Worm (Caenorhabditis elegans) whole organism, young adult: Measurements from ENCODE around the gene Y113G7B.15.
A peak's percentile ranks its signal among the peaks of the same experiment; 100 is the strongest.

Experiments used
- B0261.1 ChIP-seq: sonication (generic microtip); optimal IDR thresholded peaks from 2 replicates; lab custom pipeline; 2016; ENCODE audit warnings: mild to moderate bottlenecking, missing genetic modification characterization, moderate library complexity, missing compliant biosample characterization
- B0336.3 ChIP-seq: fragments of 200-800 bp; sonication (Bioruptor generic); IDR thresholded peaks from 2 replicates; pipeline ENCODE4 v1.3.6; 2022; ENCODE audit warnings: missing genetic modification characterization, missing compliant biosample characterization
- C06A6.2 ChIP-seq: fragments of 200-800 bp; sonication (Bioruptor generic); conservative IDR thresholded peaks from 2 replicates; pipeline ENCODE4 v1.3.6; 2022; ENCODE audit warnings: missing genetic modification characterization, missing compliant biosample characterization
- D2030.7 ChIP-seq: fragments of 200-800 bp; sonication (Bioruptor generic); IDR thresholded peaks from 2 replicates; pipeline ENCODE4 v1.3.6; 2022; ENCODE audit warnings: missing genetic modification reagents, missing genetic modification characterization, missing compliant biosample characterization
- F23B12.7 ChIP-seq: sonication (generic microtip); optimal IDR thresholded peaks from 2 replicates; lab custom pipeline; 2017; ENCODE audit warnings: missing genetic modification characterization, mild to moderate bottlenecking, missing compliant biosample characterization, antibody characterized with exemption, moderate library complexity; ENCODE audit not compliant: insufficient read depth
- F33H1.4 ChIP-seq: fragments of 200-800 bp; sonication (Bioruptor generic); IDR thresholded peaks from 2 replicates; pipeline ENCODE4 v1.3.6; 2022; ENCODE audit warnings: missing genetic modification reagents, missing genetic modification characterization, missing compliant biosample characterization
- F49E8.2 ChIP-seq: sonication (generic microtip); optimal IDR thresholded peaks from 3 replicates; lab custom pipeline; 2017; ENCODE audit warnings: missing genetic modification characterization, mild to moderate bottlenecking, missing compliant biosample characterization, antibody characterized with exemption, moderate library complexity; ENCODE audit not compliant: insufficient read depth
- Y67H2A.10 ChIP-seq: fragments of 200-800 bp; sonication (Bioruptor generic); conservative IDR thresholded peaks from 2 replicates; pipeline ENCODE4 v1.3.6; 2022; ENCODE audit warnings: missing genetic modification reagents, missing genetic modification characterization, missing compliant biosample characterization
- ZK185.1 ChIP-seq: sonication (generic microtip); optimal IDR thresholded peaks from 2 replicates; lab custom pipeline; 2016; ENCODE audit warnings: mild to moderate bottlenecking, missing genetic modification characterization, missing compliant biosample characterization; ENCODE audit not compliant: poor library complexity, severe bottlenecking
- ama-1 ChIP-seq, 3 experiments: fragments of 150-350 bp in 1 of 3; sonication (generic microtip) in 2 of 3; optimal IDR thresholded peaks; 2 replicates each; lab custom pipeline; 2014 to 2018; ENCODE audit warnings: missing biosample characterization in 2 of 3, missing genetic modification characterization in 2 of 3, missing genetic modification reagents in 2 of 3
- cebp-1 ChIP-seq, 2 experiments: fragments of 200-800 bp in 1 of 2; sonication (Bioruptor generic) in 1 of 2; sonication (generic microtip) in 1 of 2; IDR thresholded peaks in 1 of 2; optimal IDR thresholded peaks in 1 of 2; 2 replicates each; pipeline versions ENCODE4 v1.3.6 to Lab custom; 2017 to 2022; ENCODE audit warnings: missing compliant biosample characterization in 2 of 2, missing genetic modification characterization in 2 of 2, mild to moderate bottlenecking in 1 of 2, missing genetic modification reagents in 1 of 2, moderate library complexity in 1 of 2
- ceh-100 ChIP-seq: fragments of 200-800 bp; sonication (Bioruptor generic); IDR thresholded peaks from 2 replicates; pipeline ENCODE4 v1.3.6; 2022; ENCODE audit warnings: missing genetic modification reagents, missing genetic modification characterization, missing compliant biosample characterization
- ceh-79 ChIP-seq: sonication (generic microtip); optimal IDR thresholded peaks from 2 replicates; lab custom pipeline; 2017; ENCODE audit warnings: mild to moderate bottlenecking, missing genetic modification characterization, missing compliant biosample characterization
- chd-7 ChIP-seq: sonication (generic microtip); optimal IDR thresholded peaks from 2 replicates; lab custom pipeline; 2016; ENCODE audit warnings: mild to moderate bottlenecking, missing genetic modification characterization, moderate library complexity, missing compliant biosample characterization
- dpff-1 ChIP-seq: sonication (generic microtip); optimal IDR thresholded peaks from 2 replicates; lab custom pipeline; 2017; ENCODE audit warnings: mild to moderate bottlenecking, missing genetic modification characterization, missing compliant biosample characterization
- egl-44 ChIP-seq: fragments of 200-800 bp; sonication (Bioruptor generic); IDR thresholded peaks from 2 replicates; pipeline ENCODE4 v1.3.6; 2022; ENCODE audit warnings: missing genetic modification reagents, missing genetic modification characterization, missing compliant biosample characterization
- egrh-3 ChIP-seq: fragments of 200-800 bp; sonication (Bioruptor generic); IDR thresholded peaks from 2 replicates; pipeline ENCODE4 v1.3.6; 2022; ENCODE audit warnings: missing genetic modification reagents, missing genetic modification characterization, missing compliant biosample characterization
- ets-4 ChIP-seq: fragments of 200-800 bp; sonication (Bioruptor generic); optimal IDR thresholded peaks from 2 replicates; lab custom pipeline; 2018; ENCODE audit warnings: mild to moderate bottlenecking, missing genetic modification characterization, missing compliant biosample characterization
- fkh-3 ChIP-seq: sonication (generic microtip); optimal IDR thresholded peaks from 2 replicates; lab custom pipeline; 2016; ENCODE audit warnings: mild to moderate bottlenecking, missing genetic modification characterization, missing compliant biosample characterization
- him-1 ChIP-seq: sonication (generic microtip); optimal IDR thresholded peaks from 2 replicates; lab custom pipeline; 2016; ENCODE audit warnings: missing genotype, missing genetic modification reagents, missing genetic modification characterization, missing compliant biosample characterization
- lag-1 ChIP-seq: fragments of 200-800 bp; sonication (Bioruptor generic); IDR thresholded peaks from 2 replicates; pipeline ENCODE4 v1.3.6; 2022; ENCODE audit warnings: missing genetic modification reagents, missing genetic modification characterization, missing compliant biosample characterization
- lin-26 ChIP-seq: fragments of 200-800 bp; sonication (Bioruptor generic); IDR thresholded peaks from 2 replicates; pipeline ENCODE4 v1.3.6; 2022; ENCODE audit warnings: missing genetic modification reagents, missing genetic modification characterization, missing compliant biosample characterization
- lin-54 ChIP-seq: fragments of 200-800 bp; sonication (Bioruptor generic); optimal IDR thresholded peaks from 2 replicates; lab custom pipeline; 2018; ENCODE audit warnings: mild to moderate bottlenecking, missing genetic modification characterization, missing compliant biosample characterization
- madf-6 ChIP-seq: fragments of 200-800 bp; sonication (Bioruptor generic); IDR thresholded peaks from 2 replicates; pipeline ENCODE4 v1.3.6; 2022; ENCODE audit warnings: missing genetic modification reagents, missing genetic modification characterization, missing compliant biosample characterization
- madf-8 ChIP-seq: fragments of 200-800 bp; sonication (Bioruptor generic); conservative IDR thresholded peaks from 2 replicates; pipeline ENCODE4 v1.3.6; 2022; ENCODE audit warnings: missing genetic modification reagents, missing genetic modification characterization, missing compliant biosample characterization
- nfyb-1 ChIP-seq: fragments of 200-800 bp; sonication (Bioruptor generic); IDR thresholded peaks from 2 replicates; pipeline ENCODE4 v1.3.6; 2022; ENCODE audit warnings: missing genetic modification reagents, missing genetic modification characterization, missing compliant biosample characterization
- nhr-27 ChIP-seq: fragments of 200-800 bp; sonication (Bioruptor generic); optimal IDR thresholded peaks from 2 replicates; lab custom pipeline; 2018; ENCODE audit warnings: mild to moderate bottlenecking, missing genetic modification characterization, moderate library complexity, missing compliant biosample characterization
- sdz-38 ChIP-seq: sonication (generic microtip); optimal IDR thresholded peaks from 2 replicates; lab custom pipeline; 2016; ENCODE audit warnings: missing genotype, missing genetic modification characterization, missing compliant biosample characterization
- snpc-3.4 ChIP-seq: sonication (generic microtip); optimal IDR thresholded peaks from 2 replicates; lab custom pipeline; 2017; ENCODE audit warnings: missing genetic modification characterization, mild to moderate bottlenecking, missing compliant biosample characterization, antibody characterized with exemption, moderate library complexity, missing genotype, missing genetic modification reagents
- tbp1 ChIP-seq: fragments of 200-800 bp; sonication (Bioruptor generic); optimal IDR thresholded peaks from 2 replicates; lab custom pipeline; 2018; ENCODE audit warnings: mild to moderate bottlenecking, missing genetic modification characterization, missing compliant biosample characterization
- unc-62 ChIP-seq: fragments of 150-350 bp; optimal IDR thresholded peaks from 2 replicates; lab custom pipeline; 2014; ENCODE audit warnings: missing biosample characterization, missing genetic modification reagents, missing genetic modification characterization
- xnd-1 ChIP-seq: sonication (generic microtip); optimal IDR thresholded peaks from 2 replicates; lab custom pipeline; 2016; ENCODE audit warnings: missing genotype, missing genetic modification reagents, missing genetic modification characterization, missing compliant biosample characterization
- zfh-2 ChIP-seq: fragments of 200-800 bp; sonication (Bioruptor generic); conservative IDR thresholded peaks from 2 replicates; pipeline ENCODE4 v1.3.6; 2022; ENCODE audit warnings: missing genetic modification reagents, missing genetic modification characterization, missing compliant biosample characterization
- ztf-26 ChIP-seq: sonication (generic microtip); optimal IDR thresholded peaks from 2 replicates; lab custom pipeline; 2017; ENCODE audit warnings: missing genetic modification characterization, missing compliant biosample characterization
- ztf-28 ChIP-seq: fragments of 200-800 bp; sonication (Bioruptor generic); IDR thresholded peaks from 2 replicates; pipeline ENCODE4 v1.3.6; 2022; ENCODE audit warnings: missing genetic modification reagents, missing genetic modification characterization, missing compliant biosample characterization

Y113G7B.15 gene

DNA sequence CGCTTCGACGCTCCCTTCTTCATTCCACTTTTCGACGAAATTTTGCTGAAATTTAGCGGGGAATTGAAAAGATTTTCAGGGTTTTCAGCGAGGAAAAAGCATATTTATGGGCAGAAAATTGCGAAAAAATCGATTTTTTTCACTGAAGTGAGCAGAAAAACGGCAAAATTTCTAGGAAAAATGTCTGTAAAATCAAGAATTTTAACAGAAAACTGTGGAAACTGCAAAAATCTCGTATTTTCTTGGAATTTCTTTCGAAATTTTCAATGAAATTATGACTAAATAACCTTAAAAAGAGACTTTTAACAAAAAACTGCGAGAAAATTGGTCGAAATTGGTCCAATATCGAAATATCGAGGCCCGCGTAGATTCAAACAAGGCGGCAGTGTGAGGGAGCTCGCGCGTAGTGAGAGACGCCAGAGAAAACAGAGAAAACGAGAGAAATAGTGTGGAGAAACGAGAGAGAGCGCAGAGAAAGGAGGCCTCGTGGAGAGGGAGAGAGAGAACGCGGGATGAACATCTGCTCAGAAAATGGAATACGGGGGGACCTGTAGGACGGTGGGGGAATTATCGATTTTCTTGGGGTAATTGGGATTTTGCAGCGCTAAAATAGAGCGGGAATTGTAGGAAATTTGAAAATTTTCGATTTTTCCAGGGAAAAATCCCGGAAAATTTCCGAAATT, 15.9 kb upstream of the Y113G7B.15 start, which contains the start of gene swsn-1 (continued):
- TF ChIP-seq madf-8 (GFP tag; lab: Robert Waterston, UW) (peak; percentile 30; the same call in 1 of the 2 replicates), D2030.7 (peak; percentile 72), C06A6.2 (GFP tag; lab: Robert Waterston, UW) (no peak), tbp1 (no peak), cebp-1 (GFP tag; IDR thresholded peaks at IDR 0.05; lab: Robert Waterston, UW) (no peak), cebp-1 (tag; optimal IDR thresholded peaks at IDR 0.05; lab: Kevin White, UChicago) (peak; percentile 51), dpff-1 (tag; lab: Kevin White, UChicago) (no peak), ceh-79 (tag; lab: Kevin White, UChicago) (no peak), F23B12.7 (tag; lab: Kevin White, UChicago) (peak; percentile 19), F33H1.4 (GFP tag; lab: Robert Waterston, UW) (no peak), B0261.1 (tag; lab: Kevin White, UChicago) (no peak), lag-1 (no peak), ZK185.1 (no peak), B0336.3 (GFP tag; lab: Robert Waterston, UW) (0 out of 2 replicates have a peak, but pooled peaks have one; percentile 27), snpc-3.4 (tag; lab: Kevin White, UChicago) (no peak), lin-54 (GFP tag; lab: Kevin White, UChicago) (peak; percentile 34), madf-6 (GFP tag; lab: Robert Waterston, UW) (peak; percentile 62)

DNA sequence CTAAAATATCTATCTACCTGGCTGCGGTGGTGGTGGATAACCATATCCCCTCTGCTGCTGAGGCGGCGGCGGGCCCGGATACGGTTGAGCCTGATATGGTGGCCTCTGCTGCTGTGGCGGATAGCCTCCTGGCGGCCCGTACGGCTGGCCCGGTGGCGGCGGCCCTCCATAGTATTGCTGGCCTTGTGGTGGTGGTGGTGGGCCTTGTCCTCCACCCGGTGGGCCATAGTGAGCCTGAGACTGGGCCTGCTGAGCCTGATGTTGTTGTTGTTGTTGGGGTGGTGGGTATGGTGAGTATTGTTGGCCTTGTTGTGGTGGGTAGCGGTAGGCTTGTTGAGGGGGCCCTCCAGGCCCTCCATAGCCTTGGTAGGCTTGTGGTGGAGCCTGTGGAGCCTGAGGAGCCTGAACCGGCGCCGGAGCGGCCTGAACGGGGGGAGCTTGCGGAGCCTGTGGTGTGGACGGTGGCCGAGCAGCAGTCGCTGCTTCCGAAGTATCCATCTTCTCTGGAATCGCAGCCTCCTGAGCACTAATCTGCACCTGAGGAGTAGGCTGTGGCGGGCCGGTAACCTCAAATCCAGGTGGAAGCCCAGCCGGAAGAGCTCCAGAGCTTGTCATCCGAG, 7.7 kb upstream of the Y113G7B.15 start:
- 0 out of 2 replicates have a peak, but pooled peaks have one; percentile 18 for TF ChIP-seq nfyb-1 (GFP tag; lab: Robert Waterston, UW)
- no peak for TF ChIP-seq ama-1 (optimal IDR thresholded peaks at IDR 0.05; lab: Kevin White, UChicago)
- no peak for TF ChIP-seq ama-1 (GFP tag; optimal IDR thresholded peaks at IDR 0.05; lab: Kevin White, UChicago)
- 0 out of 2 replicates have a peak, but pooled peaks have one; percentile 18 for TF ChIP-seq lin-26 (GFP tag; lab: Robert Waterston, UW)
- TF ChIP-seq chd-7 (tag; lab: Kevin White, UChicago), result peak; percentile 6
- no peak for TF ChIP-seq unc-62 (GFP tag; lab: Kevin White, UChicago)
- 0 out of 2 replicates have a peak, but pooled peaks have one; percentile 19 for TF ChIP-seq B0336.3 (GFP tag; lab: Robert Waterston, UW)
- peak; percentile 83 for TF ChIP-seq zfh-2 (GFP tag; lab: Robert Waterston, UW)
- TF ChIP-seq ztf-28 (GFP tag; lab: Robert Waterston, UW), result 0 out of 2 replicates have a peak, but pooled peaks have one; percentile 44
- peak; percentile 90 for TF ChIP-seq egrh-3 (GFP tag; lab: Robert Waterston, UW)
- peak; percentile 62 for TF ChIP-seq fkh-3
- TF ChIP-seq lin-54 (GFP tag; lab: Kevin White, UChicago), result no peak
- TF ChIP-seq F49E8.2, result no peak

DNA sequence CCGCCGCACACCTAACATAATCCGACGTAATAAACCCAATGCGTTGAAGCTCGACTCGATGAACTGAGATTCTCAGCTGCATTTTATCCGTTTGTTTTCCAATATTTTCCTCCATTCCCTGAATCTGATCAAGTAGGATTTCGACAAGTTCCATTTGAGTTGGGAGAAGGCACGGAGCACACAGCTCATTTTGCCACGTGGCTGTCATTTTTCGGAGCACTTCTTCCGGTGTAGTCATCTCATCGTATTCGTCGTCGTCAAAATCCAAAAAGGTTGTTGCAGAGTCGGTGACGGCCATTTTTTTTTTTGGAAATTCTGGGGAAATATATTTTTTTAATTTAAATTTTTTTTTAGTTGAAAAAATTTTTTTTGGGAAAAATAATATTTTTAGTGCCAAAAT, 3.8 kb upstream of the Y113G7B.15 start, which contains the start of gene sld-5:
TSS of gene sld-5 (minus strand) at position 317 of the 400 bp plus-strand sequence.
- TF ChIP-seq chd-7 (tag; lab: Kevin White, UChicago) (no peak), ets-4 (GFP tag; lab: Kevin White, UChicago) (no peak), ceh-100 (no peak), xnd-1 (tag; lab: Kevin White, UChicago) (no peak), ztf-26 (tag; lab: Kevin White, UChicago) (no peak), F23B12.7 (tag; lab: Kevin White, UChicago) (no peak), nhr-27 (no peak), Y67H2A.10 (GFP tag; lab: Robert Waterston, UW) (no peak), sdz-38 (tag; lab: Kevin White, UChicago) (no peak), him-1 (no peak), egl-44 (GFP tag; lab: Robert Waterston, UW) (no peak)
